Fruit fly (Drosophila melanogaster): ENCODE results near the gene Cyp4s3.
A peak's percentile ranks its signal among the peaks of the same experiment; 100 is the strongest.

The Cyp4s3 gene

dm6 chrX:15084580-15085138, 31.7 kb downstream of the Cyp4s3 start, which contains the start of gene Cox17 (continued):
- TF ChIP-seq fd102C (GFP tag; optimal IDR thresholded peaks at IDR 0.05) (no peak), cas (GFP tag; IDR thresholded peaks at IDR 0.05) (no peak), CG11085 (GFP tag; IDR thresholded peaks at IDR 0.05) (0 out of 2 replicates have a peak, but pooled peaks have one; percentile 42), CG5180 (GFP tag; optimal IDR thresholded peaks at IDR 0.05) (peak; percentile 66), vnd (GFP tag; IDR thresholded peaks at IDR 0.05; ENCODE audit: partially characterized antibody) (peak; percentile 78), h (optimal IDR thresholded peaks at IDR 0.05) (no peak), CG8478 (optimal IDR thresholded peaks at IDR 0.05) (no peak), unpg (GFP tag; optimal IDR thresholded peaks at IDR 0.05) (peak; percentile 64), CG31224 (GFP tag; IDR thresholded peaks at IDR 0.05) (peak; percentile 43; the same call in 1 of the 2 replicates), fd64A (GFP tag; optimal IDR thresholded peaks at IDR 0.05) (no peak), Antp (GFP tag; optimal IDR thresholded peaks at IDR 0.05) (peak; percentile 57), cg (GFP tag; optimal IDR thresholded peaks at IDR 0.05) (no peak), CG6854 (GFP tag; optimal IDR thresholded peaks at IDR 0.05) (peak; percentile 46), CG17186 (GFP tag; optimal IDR thresholded peaks at IDR 0.05) (peak; percentile 4), BEAF-32 (GFP tag; optimal IDR thresholded peaks at IDR 0.05) (peak; percentile 93), Trl (optimal IDR thresholded peaks at IDR 0.05) (no peak), Trl (GFP tag; optimal IDR thresholded peaks at IDR 0.05) (peak; percentile 48), Oaz (GFP tag; IDR thresholded peaks at IDR 0.05) (no peak), CG3163 (GFP tag; optimal IDR thresholded peaks at IDR 0.05) (peak; percentile 19), nmo (GFP tag; optimal IDR thresholded peaks at IDR 0.05) (peak; percentile 91), CG3407 (GFP tag; optimal IDR thresholded peaks at IDR 0.05) (peak; percentile 68), mam (GFP tag; optimal IDR thresholded peaks at IDR 0.05) (peak; percentile 78), pzg (GFP tag; optimal IDR thresholded peaks at IDR 0.05) (peak; percentile 46), CG6813 (GFP tag; optimal IDR thresholded peaks at IDR 0.05) (peak; percentile 16), her (GFP tag; optimal IDR thresholded peaks at IDR 0.05) (peak; percentile 23), Mad (GFP tag; optimal IDR thresholded peaks at IDR 0.05) (peak; percentile 72), CG43689 (GFP tag; IDR thresholded peaks at IDR 0.05) (no peak), bowl (GFP tag; IDR thresholded peaks at IDR 0.05) (no peak), H2.0 (GFP tag; IDR thresholded peaks at IDR 0.05) (peak; percentile 15; the same call in 1 of the 2 replicates), CG10274 (GFP tag; optimal IDR thresholded peaks at IDR 0.05) (peak; percentile 55), CG17361 (GFP tag; IDR thresholded peaks at IDR 0.05) (peak; percentile 94), CG31388 (GFP tag; optimal IDR thresholded peaks at IDR 0.05) (peak; percentile 62), CG6765 (GFP tag; optimal IDR thresholded peaks at IDR 0.05) (peak; percentile 58), Tbp (GFP tag; optimal IDR thresholded peaks at IDR 0.05) (no peak), CG12769 (tag; optimal IDR thresholded peaks at IDR 0.05) (peak; percentile 39), Lim3 (GFP tag; IDR thresholded peaks at IDR 0.05) (no peak), CG10321 (GFP tag; IDR thresholded peaks at IDR 0.05) (no peak), CG12299 (tag; optimal IDR thresholded peaks at IDR 0.05) (peak; percentile 48), dpn (GFP tag; optimal IDR thresholded peaks at IDR 0.05) (peak; percentile 75 to 82), Nf-YB (GFP tag; optimal IDR thresholded peaks at IDR 0.05) (peak; percentile 53), Bdp1 (GFP tag; optimal IDR thresholded peaks at IDR 0.05) (peak; percentile 48), CG12219 (GFP tag; optimal IDR thresholded peaks at IDR 0.05) (peak; percentile 49), CG3065 (GFP tag; optimal IDR thresholded peaks at IDR 0.05) (peak; percentile 60), bbx (GFP tag; IDR thresholded peaks at IDR 0.05; ENCODE audit: partially characterized antibody) (peak; percentile 58), Dref (GFP tag; IDR thresholded peaks at IDR 0.05) (peak; percentile 49), al (GFP tag; IDR thresholded peaks at IDR 0.05) (peak; percentile 69), CG11695 (GFP tag; IDR thresholded peaks at IDR 0.05) (peak; percentile 71; the same call in 2 of the 3 replicates), Side (GFP tag; optimal IDR thresholded peaks at IDR 0.05) (peak; percentile 48), Sry-β (GFP tag; optimal IDR thresholded peaks at IDR 0.05) (peak; percentile 20), CG7786 (GFP tag; optimal IDR thresholded peaks at IDR 0.05) (peak; percentile 60), pfk (GFP tag; optimal IDR thresholded peaks at IDR 0.05) (no peak)

All from whole organism, embryonic.